Worm (Caenorhabditis elegans): Measurements from ENCODE around the gene srh-239.
A peak's percentile ranks its signal among the peaks of the same experiment; 100 is the strongest.

srh-239 gene

ce11 chrV:15415951-15416350 lies 29.6 kb upstream of the srh-239 start, which contains the start of gene srh-265:
srh-265 (plus strand) TSS chrV:15416251.
- no peak for TF ChIP-seq elt-1 (tag; optimal IDR thresholded peaks at IDR 0.05)
- no peak for TF ChIP-seq jun-1 (tag; optimal IDR thresholded peaks at IDR 0.05)
- no peak for TF ChIP-seq egl-27 (tag; optimal IDR thresholded peaks at IDR 0.05)
- TF ChIP-seq zag-1 (tag; optimal IDR thresholded peaks at IDR 0.05): no peak
- no peak for TF ChIP-seq R02D3.7 (tag; optimal IDR thresholded peaks at IDR 0.05)
- no peak for TF ChIP-seq aly-2 (tag; optimal IDR thresholded peaks at IDR 0.05)
- no peak for TF ChIP-seq eor-1 (tag; optimal IDR thresholded peaks at IDR 0.05)
- TF ChIP-seq skn-1 (tag; optimal IDR thresholded peaks at IDR 0.05): no peak
- TF ChIP-seq elt-2 (tag; optimal IDR thresholded peaks at IDR 0.05): no peak
- no peak for TF ChIP-seq sea-2 (GFP tag; optimal IDR thresholded peaks at IDR 0.05)
- TF ChIP-seq ZK546.5 (tag; optimal IDR thresholded peaks at IDR 0.05): no peak
- TF ChIP-seq nhr-23 (tag; optimal IDR thresholded peaks at IDR 0.05): no peak

ce11 chrV:15417822-15418221 lies 27.7 kb upstream of the srh-239 start, which contains the start of gene T06E6.10:
T06E6.10 (plus strand) TSS chrV:15418122.
- no peak for TF ChIP-seq nhr-28 (tag; optimal IDR thresholded peaks at IDR 0.05)
- no peak for TF ChIP-seq nfya-1 (tag; optimal IDR thresholded peaks at IDR 0.05; ENCODE audit: insufficient read depth)
- no peak for TF ChIP-seq hmg-11 (tag; optimal IDR thresholded peaks at IDR 0.05)
- no peak for TF ChIP-seq egl-27 (tag; optimal IDR thresholded peaks at IDR 0.05)
- TF ChIP-seq fos-1 (tag; optimal IDR thresholded peaks at IDR 0.05): no peak
- TF ChIP-seq pqm-1 (tag; optimal IDR thresholded peaks at IDR 0.05): no peak
- no peak for TF ChIP-seq skn-1 (tag; optimal IDR thresholded peaks at IDR 0.05)
- TF ChIP-seq unc-39 (tag; optimal IDR thresholded peaks at IDR 0.05): no peak
- no peak for TF ChIP-seq nhr-76 (tag; optimal IDR thresholded peaks at IDR 0.05)
- no peak for TF ChIP-seq elt-1 (tag; optimal IDR thresholded peaks at IDR 0.05)
- no peak for TF ChIP-seq lin-15B (tag; optimal IDR thresholded peaks at IDR 0.05)

- TF ChIP-seq tbx-2 (tag; optimal IDR thresholded peaks at IDR 0.05) (no peak), nhr-25 (tag; optimal IDR thresholded peaks at IDR 0.05) (no peak), aly-2 (tag; optimal IDR thresholded peaks at IDR 0.05) (no peak), elt-3 (tag; optimal IDR thresholded peaks at IDR 0.05) (no peak), ztf-4 (tag; optimal IDR thresholded peaks at IDR 0.05) (no peak), nhr-76 (tag; optimal IDR thresholded peaks at IDR 0.05) (no peak), ZK546.5 (tag; optimal IDR thresholded peaks at IDR 0.05) (no peak), nhr-237 (tag; optimal IDR thresholded peaks at IDR 0.05) (no peak), fkh-2 (tag; optimal IDR thresholded peaks at IDR 0.05) (no peak), R02D3.7 (tag; optimal IDR thresholded peaks at IDR 0.05) (no peak), nhr-77 (tag; optimal IDR thresholded peaks at IDR 0.05) (no peak), ztf-11 (tag; optimal IDR thresholded peaks at IDR 0.05) (no peak), elt-1 (tag; optimal IDR thresholded peaks at IDR 0.05) (no peak), mdl-1 (tag; optimal IDR thresholded peaks at IDR 0.05) (no peak), elt-2 (tag; optimal IDR thresholded peaks at IDR 0.05) (no peak), unc-62 (GFP tag; optimal IDR thresholded peaks at IDR 0.05) (no peak), jun-1 (tag; optimal IDR thresholded peaks at IDR 0.05) (no peak), pqm-1 (tag; optimal IDR thresholded peaks at IDR 0.05) (no peak)
Measured at ce11 chrV:15423601-15424000, 21.9 kb upstream of the srh-239 start, which contains the start of gene fbxa-104. fbxa-104 (minus strand) TSS chrV:15423683.

- TF ChIP-seq nfya-1 (tag; optimal IDR thresholded peaks at IDR 0.05; ENCODE audit: insufficient read depth): no peak
- peak; percentile 70 for TF ChIP-seq elt-2 (tag; optimal IDR thresholded peaks at IDR 0.05)
- TF ChIP-seq pqm-1 (tag; optimal IDR thresholded peaks at IDR 0.05): no peak
- no peak for TF ChIP-seq nhr-237 (tag; optimal IDR thresholded peaks at IDR 0.05)
- no peak for TF ChIP-seq aly-2 (tag; optimal IDR thresholded peaks at IDR 0.05)
- no peak for TF ChIP-seq hmg-11 (tag; optimal IDR thresholded peaks at IDR 0.05)
- no peak for TF ChIP-seq nhr-67 (tag; optimal IDR thresholded peaks at IDR 0.05)
- TF ChIP-seq ceh-28 (tag; optimal IDR thresholded peaks at IDR 0.05): no peak
- no peak for TF ChIP-seq unc-62 (GFP tag; optimal IDR thresholded peaks at IDR 0.05)
- TF ChIP-seq nhr-28 (tag; optimal IDR thresholded peaks at IDR 0.05): no peak
- peak; percentile 1 for TF ChIP-seq pha-4 (tag; optimal IDR thresholded peaks at IDR 0.05)
- no peak for TF ChIP-seq egl-27 (tag; optimal IDR thresholded peaks at IDR 0.05)
Measured at ce11 chrV:15425368-15426091, 20.0 kb upstream of the srh-239 start, which contains the start of gene Y36E3A.2. Y36E3A.2 (plus strand) TSS chrV:15426041.

ce11 chrV:15426944-15427343 lies 18.6 kb upstream of the srh-239 start, which contains the start of gene fbxa-209:
fbxa-209 (minus strand) TSS chrV:15427044.
- TF ChIP-seq unc-62 (GFP tag; optimal IDR thresholded peaks at IDR 0.05) (no peak), nhr-43 (tag; optimal IDR thresholded peaks at IDR 0.05; ENCODE audit: poor library complexity, severe bottlenecking) (no peak), unc-39 (tag; optimal IDR thresholded peaks at IDR 0.05) (no peak), nhr-28 (tag; optimal IDR thresholded peaks at IDR 0.05) (no peak), nhr-12 (tag; optimal IDR thresholded peaks at IDR 0.05) (no peak), ceh-82 (tag; optimal IDR thresholded peaks at IDR 0.05) (no peak), mml-1 (tag; optimal IDR thresholded peaks at IDR 0.05) (no peak), elt-2 (tag; optimal IDR thresholded peaks at IDR 0.05) (no peak), lin-39 (tag; optimal IDR thresholded peaks at IDR 0.05) (no peak), mdl-1 (tag; optimal IDR thresholded peaks at IDR 0.05) (no peak), lin-15B (tag; optimal IDR thresholded peaks at IDR 0.05) (no peak), R02D3.7 (tag; optimal IDR thresholded peaks at IDR 0.05) (no peak), nhr-77 (tag; optimal IDR thresholded peaks at IDR 0.05) (no peak), elt-1 (tag; optimal IDR thresholded peaks at IDR 0.05) (no peak), elt-3 (tag; optimal IDR thresholded peaks at IDR 0.05) (no peak), fos-1 (tag; optimal IDR thresholded peaks at IDR 0.05) (no peak)

Measured in whole organism, L3 larva.